Fruit fly (Drosophila melanogaster): ENCODE results near the gene Wnt5.
A peak's percentile ranks its signal among the peaks of the same experiment; 100 is the strongest.

The Wnt5 gene

DNA sequence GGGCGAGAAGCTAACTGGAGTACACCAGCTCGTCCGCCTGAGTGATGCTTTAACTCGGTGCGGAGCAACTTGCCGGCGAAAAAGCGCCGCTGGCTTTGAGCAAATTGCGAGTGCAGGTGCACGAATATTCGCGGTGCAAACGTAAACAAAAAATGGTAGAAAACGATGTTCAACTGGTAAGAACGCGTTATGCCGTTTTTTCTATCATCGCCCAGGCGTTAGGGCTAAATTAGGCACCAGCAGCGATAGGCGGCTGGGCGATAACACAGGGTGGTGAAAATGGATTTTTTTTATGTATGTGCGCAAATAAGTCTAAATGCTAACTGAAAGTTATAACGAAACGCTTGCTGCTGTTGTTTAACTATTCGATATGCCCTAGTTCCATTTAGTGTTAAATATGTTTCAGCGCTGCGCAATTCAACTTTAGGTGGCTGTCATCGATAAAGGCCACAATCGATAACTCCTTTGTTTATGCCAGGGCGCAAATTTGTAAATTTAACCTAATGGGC, 5.5 kb downstream of the Wnt5 start, which contains the start of the genes Pgant7 and Xrcc2 (continued):
- peak; percentile 6 for TF ChIP-seq CG10267 (tag; optimal IDR thresholded peaks at IDR 0.05)
- peak; percentile 42 for TF ChIP-seq CG4617 (GFP tag; optimal IDR thresholded peaks at IDR 0.05; ENCODE audit: borderline replicate concordance)
- no peak for TF ChIP-seq z (GFP tag; IDR thresholded peaks at IDR 0.05)
- TF ChIP-seq CG7271 (tag; optimal IDR thresholded peaks at IDR 0.05): no peak
- peak; percentile 67; the same call in 2 of the 3 replicates for TF ChIP-seq CG34422 (GFP tag; IDR thresholded peaks at IDR 0.05)
- peak; percentile 69; the same call in 2 of the 3 replicates for TF ChIP-seq CG6791 (GFP tag; IDR thresholded peaks at IDR 0.05; ENCODE audit: partially characterized antibody)
- peak; percentile 65 for TF ChIP-seq knrl (GFP tag; IDR thresholded peaks at IDR 0.05; ENCODE audit: partially characterized antibody)
- peak; percentile 83 for TF ChIP-seq BEAF-32 (GFP tag; optimal IDR thresholded peaks at IDR 0.05)
- peak; percentile 74 for TF ChIP-seq YL-1 (GFP tag; optimal IDR thresholded peaks at IDR 0.05)
- TF ChIP-seq E2f1 (GFP tag; IDR thresholded peaks at IDR 0.05): no peak
- TF ChIP-seq MESR4 (GFP tag; optimal IDR thresholded peaks at IDR 0.05): peak; percentile 60
- peak; percentile 81 for TF ChIP-seq CG14860 (GFP tag; IDR thresholded peaks at IDR 0.05; ENCODE audit: partially characterized antibody)
- peak; percentile 85 for TF ChIP-seq HLH4C (GFP tag; IDR thresholded peaks at IDR 0.05; ENCODE audit: partially characterized antibody)
- TF ChIP-seq Nf-YC (tag; optimal IDR thresholded peaks at IDR 0.05): no peak
- TF ChIP-seq Scr (GFP tag; IDR thresholded peaks at IDR 0.05; ENCODE audit: partially characterized antibody): peak; percentile 78
- TF ChIP-seq Sry-δ (GFP tag; optimal IDR thresholded peaks at IDR 0.05): peak; percentile 72
- peak; percentile 86 for TF ChIP-seq Dll (GFP tag; IDR thresholded peaks at IDR 0.05; ENCODE audit: partially characterized antibody)
- peak; percentile 65; the same call in 1 of the 2 replicates for TF ChIP-seq MBD-R2 (GFP tag; IDR thresholded peaks at IDR 0.05)
- TF ChIP-seq E2f2 (GFP tag; IDR thresholded peaks at IDR 0.05): peak; percentile 85
- no peak for TF ChIP-seq scrt (GFP tag; optimal IDR thresholded peaks at IDR 0.05)
- no peak for TF ChIP-seq CG6272 (GFP tag; IDR thresholded peaks at IDR 0.05)
- no peak for TF ChIP-seq CG1024 (GFP tag; IDR thresholded peaks at IDR 0.05)
- peak; percentile 75; the same call in 2 of the 3 replicates for TF ChIP-seq CG16813 (GFP tag; IDR thresholded peaks at IDR 0.05; ENCODE audit: partially characterized antibody)
- TF ChIP-seq CG34224 (GFP tag; IDR thresholded peaks at IDR 0.05; ENCODE audit: partially characterized antibody): peak; percentile 76; the same call in 2 of the 3 replicates
- TF ChIP-seq inv (GFP tag; IDR thresholded peaks at IDR 0.05; ENCODE audit: partially characterized antibody): peak; percentile 32; the same call in 1 of the 2 replicates
- peak; percentile 8 for TF ChIP-seq Deaf1 (tag; optimal IDR thresholded peaks at IDR 0.05)
- peak; percentile 69; the same call in 1 of the 2 replicates for TF ChIP-seq unc-4 (GFP tag; IDR thresholded peaks at IDR 0.05; ENCODE audit: partially characterized antibody)
- TF ChIP-seq CG10321 (GFP tag; IDR thresholded peaks at IDR 0.05): no peak
- no peak for TF ChIP-seq pan (optimal IDR thresholded peaks at IDR 0.05)
- peak in 1 of 2 experiments; percentile 59 for TF ChIP-seq pan (GFP tag; optimal IDR thresholded peaks at IDR 0.05 in 1 of 2, IDR thresholded peaks at IDR 0.05 in 1 of 2)
- TF ChIP-seq HmgZ (tag; optimal IDR thresholded peaks at IDR 0.05): peak; percentile 1
- TF ChIP-seq gsb (GFP tag; IDR thresholded peaks at IDR 0.05): no peak
- TF ChIP-seq phol (tag; optimal IDR thresholded peaks at IDR 0.05): peak; percentile 39
- TF ChIP-seq CG9797 (GFP tag; optimal IDR thresholded peaks at IDR 0.05): peak; percentile 81
- no peak for TF ChIP-seq ash1 (GFP tag; optimal IDR thresholded peaks at IDR 0.05)
- no peak for TF ChIP-seq twi (tag; optimal IDR thresholded peaks at IDR 0.05)
- peak; percentile 70 for TF ChIP-seq Bgb (GFP tag; IDR thresholded peaks at IDR 0.05; ENCODE audit: partially characterized antibody)
- no peak for TF ChIP-seq Jarid2 (GFP tag; optimal IDR thresholded peaks at IDR 0.05)
- no peak for TF ChIP-seq tup (GFP tag; optimal IDR thresholded peaks at IDR 0.05)
- TF ChIP-seq sug (tag; optimal IDR thresholded peaks at IDR 0.05): peak; percentile 7
- TF ChIP-seq row (GFP tag; IDR thresholded peaks at IDR 0.05): 0 out of 3 replicates have a peak, but pooled peaks have one; percentile 26
- TF ChIP-seq CG31388 (GFP tag; optimal IDR thresholded peaks at IDR 0.05): no peak
- no peak for TF ChIP-seq Kr (GFP tag; optimal IDR thresholded peaks at IDR 0.05)
- TF ChIP-seq Sin3A (optimal IDR thresholded peaks at IDR 0.05): peak; percentile 85
- peak; percentile 88 for TF ChIP-seq CG13287 (GFP tag; IDR thresholded peaks at IDR 0.05; ENCODE audit: partially characterized antibody)
- 0 out of 4 replicates have a peak, but pooled peaks have one; percentile 62 for TF ChIP-seq chinmo (GFP tag; IDR thresholded peaks at IDR 0.05; ENCODE audit: partially characterized antibody)
- no peak for TF ChIP-seq chif (GFP tag; optimal IDR thresholded peaks at IDR 0.05)
- TF ChIP-seq CG31365 (tag; optimal IDR thresholded peaks at IDR 0.05): no peak

Measured in whole organism, embryonic.